Worm (Caenorhabditis elegans) whole organism, young adult: ENCODE data around the gene mtm-3.

ENCODE experiments used
- lin-35 ChIP-seq, 3 experiments: fragments of 150-350 bp in 2 of 3; sonication (generic microtip) in 1 of 3; optimal IDR thresholded peaks; 2 replicates each; lab custom pipeline; 2014 to 2018; ENCODE audit warnings: missing biosample characterization in 3 of 3, missing genetic modification characterization in 3 of 3, missing genetic modification reagents in 3 of 3
- snpc-4 ChIP-seq, 5 experiments: fragments of 150-350 bp in 1 of 5; sonication (generic microtip) in 4 of 5; optimal IDR thresholded peaks; 2 replicates each; lab custom pipeline; 2014 to 2018; ENCODE audit warnings: missing genetic modification characterization in 5 of 5, missing biosample characterization in 3 of 5, antibody characterized with exemption in 2 of 5, mild to moderate bottlenecking in 2 of 5, missing compliant biosample characterization in 2 of 5, missing genotype in 2 of 5, moderate library complexity in 2 of 5, missing genetic modification reagents in 1 of 5
- sptf-2 ChIP-seq: fragments of 200-800 bp; sonication (Bioruptor generic); optimal IDR thresholded peaks from 2 replicates; lab custom pipeline; 2018; ENCODE audit warnings: mild to moderate bottlenecking, missing genetic modification characterization, missing compliant biosample characterization
- tbp1 ChIP-seq: fragments of 200-800 bp; sonication (Bioruptor generic); optimal IDR thresholded peaks from 2 replicates; lab custom pipeline; 2018; ENCODE audit warnings: mild to moderate bottlenecking, missing genetic modification characterization, missing compliant biosample characterization

- TF ChIP-seq lin-35 (GFP tag; optimal IDR thresholded peaks at IDR 0.05; lab: Kevin White, UChicago) (peak in 1 of 3 experiments; percentile 25), snpc-4 (GFP tag; optimal IDR thresholded peaks at IDR 0.05; lab: Kevin White, UChicago) (no peak), snpc-4 (tag; optimal IDR thresholded peaks at IDR 0.05; lab: Kevin White, UChicago) (no peak), sptf-2 (GFP tag; lab: Kevin White, UChicago) (no peak), tbp1 (no peak)
Observed at ce11 chrIII:3790855-3791254, 9.4 kb downstream of the mtm-3 start.
